Worm (Caenorhabditis elegans): ENCODE measurements around the gene irld-9.

DNA sequence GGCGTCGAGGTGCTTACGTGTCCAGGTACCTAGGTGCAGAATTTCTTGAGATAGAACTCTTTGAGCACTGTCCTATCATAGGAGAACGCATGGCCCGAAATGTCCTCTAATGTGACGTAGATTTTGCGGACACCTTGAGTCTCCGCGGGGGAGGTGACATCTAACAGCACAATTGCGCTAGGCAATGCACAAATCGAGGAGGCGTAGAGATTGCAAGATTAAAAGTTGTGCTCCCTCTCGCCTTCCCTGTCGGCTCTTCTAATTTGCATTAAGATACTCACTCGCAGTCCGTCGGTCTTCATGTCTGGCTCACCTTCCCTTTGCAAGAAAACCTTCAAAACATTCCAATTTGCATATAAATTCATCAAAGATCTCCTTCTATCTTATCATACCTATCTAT lies 20.9 kb upstream of the irld-9 start, which contains the start of gene F36H5.18:
- no peak for TF ChIP-seq fkh-10 (GFP tag; optimal IDR thresholded peaks at IDR 0.05)
- TF ChIP-seq eor-1 (tag; optimal IDR thresholded peaks at IDR 0.05), result no peak
- no peak for TF ChIP-seq ZK546.5 (tag; optimal IDR thresholded peaks at IDR 0.05)
- no peak for TF ChIP-seq tbx-2 (tag; optimal IDR thresholded peaks at IDR 0.05)
- TF ChIP-seq ceh-28 (tag; optimal IDR thresholded peaks at IDR 0.05), result no peak
- TF ChIP-seq unc-62 (GFP tag; optimal IDR thresholded peaks at IDR 0.05), result no peak
- TF ChIP-seq nhr-11 (tag; optimal IDR thresholded peaks at IDR 0.05), result no peak
- no peak for TF ChIP-seq lin-39 (tag; optimal IDR thresholded peaks at IDR 0.05)
- no peak for TF ChIP-seq ztf-4 (tag; optimal IDR thresholded peaks at IDR 0.05)
